Worm (Caenorhabditis elegans): Measurements from ENCODE around the gene Y66D12A.16.

The Y66D12A.16 gene

DNA sequence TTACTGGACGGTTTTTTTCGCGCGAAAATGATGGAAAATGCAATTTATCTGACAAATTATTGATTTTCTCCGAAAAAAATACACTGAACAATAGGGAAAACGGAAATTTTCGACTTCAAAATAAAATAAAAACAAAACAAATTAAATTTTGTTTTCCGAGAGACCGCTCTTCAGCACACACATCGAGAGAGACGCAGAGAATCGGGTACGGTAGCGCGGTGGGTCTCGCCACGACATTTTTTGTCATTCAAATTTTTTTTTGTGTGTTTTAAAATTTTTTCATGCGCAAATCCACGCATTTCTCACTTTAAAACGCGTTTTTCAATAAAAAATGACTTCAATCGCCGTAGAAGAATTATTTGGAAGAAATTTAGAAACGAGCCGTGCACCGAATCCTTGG is 719 bp downstream of the Y66D12A.16 start (continued):
- peak; percentile 97 for TF ChIP-seq F33H1.4 (GFP tag; IDR thresholded peaks at IDR 0.05)

- TF ChIP-seq hlh-12 (tag; optimal IDR thresholded peaks at IDR 0.05) (no peak), F55B11.4 (tag; optimal IDR thresholded peaks at IDR 0.05; ENCODE audit: borderline replicate concordance, insufficient read depth) (no peak), T26A5.8 (tag; optimal IDR thresholded peaks at IDR 0.05) (no peak), xnd-1 (tag; optimal IDR thresholded peaks at IDR 0.05) (no peak), madf-6 (GFP tag; IDR thresholded peaks at IDR 0.05) (no peak)
These were observed 3.0 kb downstream of the Y66D12A.16 start, which contains the start of gene xpb-1 for ce11 chrIII:11526396-11526795. xpb-1 (plus strand) TSS chrIII:11526657.

DNA sequence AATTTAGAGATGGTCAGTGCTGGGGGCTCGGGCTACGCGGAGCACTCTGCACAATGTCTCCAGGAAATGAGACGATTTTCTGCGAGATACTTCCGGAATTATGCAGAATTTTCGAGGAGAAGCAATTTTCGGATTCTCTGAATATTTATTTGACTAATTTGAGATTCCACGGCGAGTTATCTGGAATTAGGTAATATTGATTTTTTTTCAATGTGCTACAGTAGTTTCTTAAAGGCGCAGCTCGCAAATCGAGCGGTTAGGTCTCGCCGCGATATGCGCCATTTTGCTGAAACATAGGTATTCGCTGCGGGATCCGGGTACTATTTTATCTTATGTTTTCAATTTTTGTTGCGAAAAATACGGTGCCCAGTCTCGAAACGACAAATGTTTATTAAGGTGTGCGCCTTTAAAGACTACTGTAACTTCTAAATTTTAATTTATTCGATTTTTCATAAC is 11.3 kb downstream of the Y66D12A.16 start, which contains the start of gene nrps-1:
TSS of gene nrps-1 (plus strand) at position 51 of the 456 bp plus-strand sequence.
- TF ChIP-seq xnd-1 (tag; optimal IDR thresholded peaks at IDR 0.05) (peak; percentile 53), madf-8 (GFP tag; conservative IDR thresholded peaks at IDR 0.05) (0 out of 2 replicates have a peak, but pooled peaks have one; percentile 16), hmg-20 (GFP tag; IDR thresholded peaks at IDR 0.05) (no peak), dox-1 (GFP tag; IDR thresholded peaks at IDR 0.05) (peak; percentile 29; the same call in 1 of the 2 replicates), madf-6 (GFP tag; IDR thresholded peaks at IDR 0.05) (peak; percentile 41; the same call in 1 of the 2 replicates), ceh-91 (GFP tag; IDR thresholded peaks at IDR 0.05) (0 out of 2 replicates have a peak, but pooled peaks have one; percentile 15), nfyb-1 (GFP tag; IDR thresholded peaks at IDR 0.05) (no peak), lsl-1 (GFP tag; optimal IDR thresholded peaks at IDR 0.05) (peak; percentile 74), hlh-26 (GFP tag; conservative IDR thresholded peaks at IDR 0.05) (no peak), mcd-1 (GFP tag; IDR thresholded peaks at IDR 0.05) (no peak), F33H1.4 (GFP tag; IDR thresholded peaks at IDR 0.05) (peak; percentile 74)

ce11 chrIII:11535453-11535852 is 12.1 kb downstream of the Y66D12A.16 start:
- TF ChIP-seq ztf-25 (GFP tag; IDR thresholded peaks at IDR 0.05) (no peak), pbrm-1 (GFP tag; IDR thresholded peaks at IDR 0.05) (no peak), Y95B8A.8 (GFP tag; IDR thresholded peaks at IDR 0.05) (no peak), dpff-1 (tag; optimal IDR thresholded peaks at IDR 0.05) (no peak), mes-4 (tag; optimal IDR thresholded peaks at IDR 0.05) (no peak), fkh-3 (tag; optimal IDR thresholded peaks at IDR 0.05) (no peak), sptf-2 (GFP tag; optimal IDR thresholded peaks at IDR 0.05) (no peak), mel-28 (tag; optimal IDR thresholded peaks at IDR 0.05; ENCODE audit: borderline replicate concordance) (no peak), rec-8 (tag; optimal IDR thresholded peaks at IDR 0.05) (no peak)

DNA sequence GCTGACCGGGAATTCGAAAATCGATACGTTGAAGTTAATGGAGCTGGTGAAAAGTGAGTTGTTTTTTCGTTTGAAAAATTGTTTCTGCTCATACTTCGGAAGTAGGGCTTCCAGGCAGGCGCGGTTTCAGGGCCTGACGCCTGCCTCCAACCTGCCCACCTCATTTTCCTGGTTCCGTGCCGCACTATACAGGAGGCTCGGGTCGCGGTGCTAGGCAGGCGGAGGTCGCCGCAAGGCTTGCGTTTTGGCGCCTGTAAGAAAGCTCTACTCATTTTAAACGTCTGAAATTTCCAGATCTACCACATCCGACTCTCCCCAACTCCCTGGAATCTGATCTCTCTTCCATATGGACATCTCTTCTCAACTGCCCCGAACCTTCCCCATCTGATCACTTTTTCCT is 21.6 kb downstream of the Y66D12A.16 start:
- peak; percentile 74; the same call in 1 of the 2 replicates for TF ChIP-seq zfh-2 (GFP tag; conservative IDR thresholded peaks at IDR 0.05)
- TF ChIP-seq F22D6.2 (tag; optimal IDR thresholded peaks at IDR 0.05): no peak
- TF ChIP-seq egrh-3 (GFP tag; IDR thresholded peaks at IDR 0.05): peak; percentile 48; the same call in 1 of the 2 replicates
- TF ChIP-seq dox-1 (GFP tag; IDR thresholded peaks at IDR 0.05): no peak

- TF ChIP-seq nhr-80 (tag; optimal IDR thresholded peaks at IDR 0.05): peak; percentile 29
- TF ChIP-seq Y79H2A.3 (GFP tag; conservative IDR thresholded peaks at IDR 0.05): no peak
These were observed 24.7 kb downstream of the Y66D12A.16 start, which contains the start of gene Y66D12A.13 for ce11 chrIII:11548070-11548469. Y66D12A.13 (plus strand) TSS chrIII:11548370.

DNA sequence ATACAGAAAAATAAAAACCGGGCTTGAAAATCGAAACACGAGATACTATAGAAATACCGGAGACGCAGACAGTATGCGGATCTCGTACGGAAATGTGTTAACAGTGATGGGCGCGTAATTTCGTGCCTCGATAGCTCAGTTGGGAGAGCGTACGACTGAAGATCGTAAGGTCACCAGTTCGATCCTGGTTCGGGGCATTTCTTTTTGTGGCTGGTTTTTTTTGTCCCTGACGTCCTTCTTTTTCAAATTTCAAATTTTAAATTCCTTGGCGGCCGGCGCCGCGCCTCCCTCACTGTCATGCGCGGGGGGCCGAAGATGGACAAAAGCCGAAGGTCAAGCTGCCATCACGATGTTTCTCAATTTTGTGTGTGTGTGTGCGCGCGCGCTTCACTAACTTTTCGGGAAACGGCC is 31.4 kb downstream of the Y66D12A.16 start:
- TF ChIP-seq rec-8 (tag; optimal IDR thresholded peaks at IDR 0.05) (peak in 1 of 2 experiments; percentile 23), madf-3 (GFP tag; IDR thresholded peaks at IDR 0.05) (no peak), hlh-26 (GFP tag; conservative IDR thresholded peaks at IDR 0.05) (no peak), zfh-2 (GFP tag; conservative IDR thresholded peaks at IDR 0.05) (peak; percentile 45; the same call in 1 of the 2 replicates), somi-1 (GFP tag; optimal IDR thresholded peaks at IDR 0.05) (no peak), B0035.1 (tag; optimal IDR thresholded peaks at IDR 0.05) (no peak), lin-26 (GFP tag; IDR thresholded peaks at IDR 0.05) (peak; percentile 79; the same call in 1 of the 2 replicates), B0336.3 (GFP tag; IDR thresholded peaks at IDR 0.05) (no peak), die-1 (tag; optimal IDR thresholded peaks at IDR 0.05) (peak; percentile 77), K12H6.12 (tag; optimal IDR thresholded peaks at IDR 0.05) (no peak), mxl-1 (tag; optimal IDR thresholded peaks at IDR 0.05) (peak; percentile 35), tlf-1 (GFP tag; optimal IDR thresholded peaks at IDR 0.05) (no peak)
